Fruit fly (Drosophila melanogaster): Measurements from ENCODE around the gene cdm.
A peak's percentile ranks its signal among the peaks of the same experiment; 100 is the strongest.

cdm gene

DNA sequence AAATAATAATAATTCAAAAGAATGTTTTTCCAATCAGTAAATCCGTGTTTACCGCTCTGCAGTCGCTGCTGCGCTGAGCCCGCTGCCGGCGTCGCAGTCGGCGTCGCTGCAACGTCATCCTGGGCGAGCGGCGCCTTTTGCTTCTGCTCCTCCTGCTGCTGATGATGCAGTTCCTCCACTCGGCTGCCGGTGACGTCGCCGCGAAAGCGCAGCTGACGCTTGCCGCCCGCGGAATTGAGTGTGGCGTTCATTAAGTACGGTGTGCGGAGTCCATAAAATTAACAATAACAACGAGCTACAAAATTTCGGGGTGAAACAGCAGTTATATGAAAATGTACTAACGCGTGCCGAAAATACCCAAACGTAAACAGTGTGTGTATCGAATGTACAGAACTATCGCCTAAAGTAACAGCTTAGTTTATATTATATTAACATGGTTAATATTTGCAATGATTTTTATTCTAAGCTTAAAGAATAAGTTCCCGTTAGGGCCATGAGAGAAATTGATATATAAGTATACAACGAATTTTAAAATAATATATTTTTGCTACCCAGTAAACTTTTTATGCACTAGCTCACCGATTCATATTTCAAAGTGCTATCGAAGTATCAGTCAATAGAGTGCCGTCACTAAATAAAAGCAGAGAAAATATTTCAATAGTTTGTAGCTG is 19.1 kb downstream of the cdm start, which contains the start of the genes CG7218 and Cbp20:
TSS of gene CG7218 (minus strand) at position 346 of the 671 bp plus-strand sequence.
TSS of gene Cbp20 (plus strand) at position 610 of the 671 bp plus-strand sequence.
- TF ChIP-seq woc (GFP tag; optimal IDR thresholded peaks at IDR 0.05) (peak; percentile 76), dl (GFP tag; optimal IDR thresholded peaks at IDR 0.05; ENCODE audit: insufficient read depth in 1 of 2, partially characterized antibody in 2 of 2) (no peak), tai (GFP tag; optimal IDR thresholded peaks at IDR 0.05) (peak; percentile 91), psq (GFP tag; optimal IDR thresholded peaks at IDR 0.05) (peak; percentile 61), lola (GFP tag; optimal IDR thresholded peaks at IDR 0.05) (no peak), Rel (GFP tag; optimal IDR thresholded peaks at IDR 0.05) (no peak), Rel (tag; optimal IDR thresholded peaks at IDR 0.05) (peak; percentile 15), CG9705 (GFP tag; optimal IDR thresholded peaks at IDR 0.05) (peak; percentile 62), Hnf4 (GFP tag; optimal IDR thresholded peaks at IDR 0.05) (peak; percentile 86), jim (GFP tag; optimal IDR thresholded peaks at IDR 0.05) (no peak), Myc (optimal IDR thresholded peaks at IDR 0.05) (no peak), CrebA (GFP tag; optimal IDR thresholded peaks at IDR 0.05; ENCODE audit: borderline replicate concordance) (no peak), Dfd (GFP tag; optimal IDR thresholded peaks at IDR 0.05) (no peak), Vsx2 (GFP tag; optimal IDR thresholded peaks at IDR 0.05; ENCODE audit: partially characterized antibody) (no peak), sage (GFP tag; optimal IDR thresholded peaks at IDR 0.05) (peak; percentile 41), pan (optimal IDR thresholded peaks at IDR 0.05) (no peak), HLH106 (tag; optimal IDR thresholded peaks at IDR 0.05) (peak; percentile 74), CG32264 (GFP tag; optimal IDR thresholded peaks at IDR 0.05) (no peak), Mio (GFP tag; optimal IDR thresholded peaks at IDR 0.05) (peak; percentile 14), brk (GFP tag; optimal IDR thresholded peaks at IDR 0.05) (peak; percentile 79), Jra (GFP tag; optimal IDR thresholded peaks at IDR 0.05) (peak; percentile 77), dsf (GFP tag; optimal IDR thresholded peaks at IDR 0.05; ENCODE audit: borderline replicate concordance) (peak; percentile 56), ey (GFP tag; optimal IDR thresholded peaks at IDR 0.05) (peak; percentile 53), foxo (GFP tag; optimal IDR thresholded peaks at IDR 0.05) (peak in 1 of 2 experiments; percentile 80), fru (GFP tag; optimal IDR thresholded peaks at IDR 0.05) (peak; percentile 72), br (GFP tag; optimal IDR thresholded peaks at IDR 0.05) (peak; percentile 52), sv (GFP tag; optimal IDR thresholded peaks at IDR 0.05) (peak; percentile 58), usp (GFP tag; optimal IDR thresholded peaks at IDR 0.05) (no peak), h (GFP tag; optimal IDR thresholded peaks at IDR 0.05) (peak; percentile 73), OdsH (GFP tag; optimal IDR thresholded peaks at IDR 0.05) (peak; percentile 70), Sp1 (GFP tag; optimal IDR thresholded peaks at IDR 0.05) (peak; percentile 66), dmrt93B (GFP tag; optimal IDR thresholded peaks at IDR 0.05) (peak; percentile 26), Hr83 (GFP tag; optimal IDR thresholded peaks at IDR 0.05; ENCODE audit: poor library complexity, severe bottlenecking) (peak; percentile 89), rgr (GFP tag; optimal IDR thresholded peaks at IDR 0.05) (peak; percentile 75)

DNA sequence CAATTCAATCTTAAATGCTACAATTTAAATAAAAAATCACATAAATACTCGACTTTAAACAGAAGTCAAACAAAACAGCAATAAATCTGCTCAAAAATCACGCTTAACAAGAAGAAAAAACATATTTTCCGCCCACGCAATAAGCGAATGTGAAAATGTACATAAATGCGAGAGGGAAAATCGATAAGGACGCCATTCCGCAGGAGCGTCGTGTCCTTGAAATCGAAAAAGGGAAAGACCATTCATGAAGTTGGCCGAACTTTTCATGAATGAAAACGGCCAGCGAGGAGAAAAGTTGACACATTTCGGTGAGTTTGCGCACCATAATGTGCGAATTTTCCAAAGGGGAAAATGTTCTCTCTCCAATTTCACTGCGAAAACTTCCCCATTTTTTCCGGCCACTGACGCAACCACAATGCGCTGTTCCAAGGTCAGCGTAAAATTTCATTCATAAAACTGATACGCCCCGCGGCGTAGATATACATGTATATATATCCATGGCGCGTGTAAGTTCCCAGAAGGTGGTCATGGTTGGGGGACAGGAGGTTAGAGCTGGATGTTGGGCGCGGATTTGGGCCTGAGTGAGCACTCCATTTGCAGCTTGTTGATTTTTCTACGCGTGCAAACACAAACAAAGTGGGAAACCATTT is 23.0 kb downstream of the cdm start:
- TF ChIP-seq Jra (GFP tag; optimal IDR thresholded peaks at IDR 0.05) (no peak), Rel (GFP tag; optimal IDR thresholded peaks at IDR 0.05) (no peak), Rel (tag; optimal IDR thresholded peaks at IDR 0.05) (no peak), fru (GFP tag; optimal IDR thresholded peaks at IDR 0.05) (no peak), pan (optimal IDR thresholded peaks at IDR 0.05) (no peak), psq (GFP tag; optimal IDR thresholded peaks at IDR 0.05) (no peak), brk (GFP tag; optimal IDR thresholded peaks at IDR 0.05) (no peak), Hr83 (GFP tag; optimal IDR thresholded peaks at IDR 0.05; ENCODE audit: poor library complexity, severe bottlenecking) (no peak), CG32264 (GFP tag; optimal IDR thresholded peaks at IDR 0.05) (no peak)

DNA sequence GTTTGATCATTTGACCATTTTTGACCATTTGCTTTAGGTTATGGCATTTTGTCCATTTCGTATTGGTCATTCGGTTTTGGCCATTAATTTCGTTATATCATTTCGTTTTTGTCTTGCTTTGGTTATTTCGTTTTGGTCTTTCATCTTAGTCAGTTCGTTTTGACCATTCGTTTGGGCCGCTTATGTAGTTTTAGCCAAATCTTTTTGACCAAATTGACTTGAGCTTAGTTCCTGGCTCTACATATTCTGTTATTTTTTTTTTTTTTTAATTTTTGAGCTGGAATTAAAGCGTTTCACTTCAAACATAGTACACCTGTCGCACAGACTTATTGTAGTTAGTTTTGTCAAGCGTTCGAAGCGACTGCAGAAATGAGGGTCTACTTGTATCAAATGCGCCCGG is 24.9 kb downstream of the cdm start, which contains the start of gene CG14315:
TSS of gene CG14315 (plus strand) at position 301 of the 400 bp plus-strand sequence.
- TF ChIP-seq N (GFP tag; optimal IDR thresholded peaks at IDR 0.05) (no peak), dl (GFP tag; optimal IDR thresholded peaks at IDR 0.05; ENCODE audit: insufficient read depth in 1 of 2, partially characterized antibody in 2 of 2) (no peak), lola (GFP tag; optimal IDR thresholded peaks at IDR 0.05) (no peak), psq (GFP tag; optimal IDR thresholded peaks at IDR 0.05) (no peak)
